Fruit fly (Drosophila melanogaster) whole organism, embryonic: ENCODE data around the gene TfIIS.
A peak's percentile ranks its signal among the peaks of the same experiment; 100 is the strongest.

ENCODE experiments used
- Awh ChIP-seq: fragments of 200-800 bp; sonication (Bioruptor generic); IDR thresholded peaks from 2 replicates; pipeline ENCODE4, ENCODE4 v1.3.6; 2022; ENCODE audit warnings: missing biosample characterization, missing genetic modification characterization
- BEAF-32 ChIP-seq: fragments of 200-800 bp; sonication (Bioruptor generic); optimal IDR thresholded peaks from 3 replicates; lab custom pipeline; 2017; ENCODE audit warnings: missing biosample characterization, missing genetic modification characterization, mild to moderate bottlenecking, moderate library complexity, missing genetic modification reagents
- CG10209 ChIP-seq: fragments of 200-800 bp; sonication (Bioruptor generic); optimal IDR thresholded peaks from 3 replicates; lab custom pipeline; 2017; ENCODE audit warnings: missing biosample characterization, mild to moderate bottlenecking, missing genetic modification characterization, missing genetic modification reagents
- CG11247 ChIP-seq: fragments of 200-800 bp; sonication (Bioruptor generic); IDR thresholded peaks from 2 replicates; pipeline ENCODE4 v1.3.6; 2022; ENCODE audit warnings: missing biosample characterization, missing genetic modification characterization
- CG11456 ChIP-seq: fragments of 200-800 bp; sonication (Bioruptor generic); IDR thresholded peaks from 3 replicates; pipeline ENCODE4 v1.3.6; 2022; ENCODE audit warnings: missing biosample characterization, missing genetic modification characterization
- CG11504 ChIP-seq: fragments of 200-800 bp; sonication (Bioruptor generic); optimal IDR thresholded peaks from 3 replicates; lab custom pipeline; 2019; ENCODE audit warnings: missing biosample characterization, mild to moderate bottlenecking, missing genetic modification characterization, moderate library complexity
- CG11695 ChIP-seq: fragments of 200-800 bp; sonication (Bioruptor generic); IDR thresholded peaks from 3 replicates; pipeline ENCODE4 v1.3.6; 2022; ENCODE audit warnings: missing biosample characterization, missing genetic modification characterization
- CG12299 ChIP-seq: fragments of 200-800 bp; sonication (Bioruptor generic); optimal IDR thresholded peaks from 2 replicates; lab custom pipeline; 2018; ENCODE audit warnings: missing biosample characterization, mild to moderate bottlenecking, missing genetic modification characterization
- CG13296 ChIP-seq: fragments of 200-800 bp; sonication (Bioruptor generic); optimal IDR thresholded peaks from 3 replicates; lab custom pipeline; 2018; ENCODE audit warnings: missing biosample characterization, mild to moderate bottlenecking, missing genetic modification characterization
- CG14441 ChIP-seq: fragments of 200-800 bp; sonication (Bioruptor generic); IDR thresholded peaks from 2 replicates; pipeline ENCODE4 v1.3.6; 2022; ENCODE audit warnings: missing biosample characterization, missing genetic modification characterization
- CG14965 ChIP-seq: fragments of 200-800 bp; sonication (Bioruptor generic); optimal IDR thresholded peaks from 2 replicates; lab custom pipeline; 2016; ENCODE audit warnings: missing biosample characterization, missing genetic modification characterization, borderline replicate concordance
- CG17568 ChIP-seq: fragments of 200-800 bp; sonication (Bioruptor generic); optimal IDR thresholded peaks from 2 replicates; lab custom pipeline; 2018; ENCODE audit warnings: missing biosample characterization, mild to moderate bottlenecking, missing genetic modification characterization, moderate library complexity
- CG17802 ChIP-seq: fragments of 200-800 bp; sonication (Bioruptor generic); optimal IDR thresholded peaks from 2 replicates; lab custom pipeline; 2018; ENCODE audit warnings: missing biosample characterization, mild to moderate bottlenecking, missing genetic modification characterization, moderate library complexity
- CG31365 ChIP-seq: fragments of 200-800 bp; sonication (Bioruptor generic); optimal IDR thresholded peaks from 2 replicates; lab custom pipeline; 2018; ENCODE audit warnings: missing biosample characterization, mild to moderate bottlenecking, missing genetic modification characterization
- CG4854 ChIP-seq: fragments of 200-800 bp; sonication (Bioruptor generic); optimal IDR thresholded peaks from 2 replicates; lab custom pipeline; 2016; ENCODE audit warnings: missing biosample characterization, missing genetic modification characterization, inconsistent platforms
- CG6254 ChIP-seq: fragments of 200-800 bp; sonication (Bioruptor generic); optimal IDR thresholded peaks from 3 replicates; lab custom pipeline; 2017; ENCODE audit warnings: mild to moderate bottlenecking, missing biosample characterization, missing genetic modification reagents, missing genetic modification characterization
- CG7357 ChIP-seq: fragments of 200-800 bp; sonication (Bioruptor generic); IDR thresholded peaks from 3 replicates; pipeline ENCODE4 v1.3.6; 2022; ENCODE audit warnings: missing biosample characterization, missing genetic modification characterization
- CG7963 ChIP-seq: fragments of 200-800 bp; sonication (Bioruptor generic); IDR thresholded peaks from 3 replicates; pipeline ENCODE4 v1.3.6; 2022; ENCODE audit warnings: missing biosample characterization, missing genetic modification characterization; ENCODE audit not compliant: partially characterized antibody
- CG8089 ChIP-seq: fragments of 200-800 bp; sonication (Bioruptor generic); optimal IDR thresholded peaks from 3 replicates; lab custom pipeline; 2016; ENCODE audit warnings: missing biosample characterization, missing genetic modification characterization
- CG8281 ChIP-seq: fragments of 200-800 bp; sonication (Bioruptor generic); optimal IDR thresholded peaks from 2 replicates; lab custom pipeline; 2018; ENCODE audit warnings: missing biosample characterization, mild to moderate bottlenecking, missing genetic modification characterization, moderate library complexity
- CG8359 ChIP-seq: fragments of 200-800 bp; sonication (Bioruptor generic); optimal IDR thresholded peaks from 2 replicates; lab custom pipeline; 2017; ENCODE audit warnings: missing biosample characterization, mild to moderate bottlenecking, missing genetic modification characterization, borderline replicate concordance
- CG9437 ChIP-seq: fragments of 200-800 bp; sonication (Bioruptor generic); optimal IDR thresholded peaks from 2 replicates; lab custom pipeline; 2018; ENCODE audit warnings: missing biosample characterization, mild to moderate bottlenecking, missing genetic modification characterization
- D19A ChIP-seq: fragments of 200-800 bp; optimal IDR thresholded peaks from 3 replicates; lab custom pipeline; 2019; ENCODE audit warnings: missing biosample characterization, mild to moderate bottlenecking, missing genetic modification characterization, moderate library complexity
- Dbx ChIP-seq: fragments of 200-800 bp; sonication (Bioruptor generic); IDR thresholded peaks from 3 replicates; pipeline ENCODE4 v1.3.6; 2022; ENCODE audit warnings: missing biosample characterization, missing genetic modification characterization
- Doc2 ChIP-seq: fragments of 200-800 bp; sonication (Bioruptor generic); IDR thresholded peaks from 2 replicates; pipeline ENCODE4 v1.3.6; 2022; ENCODE audit warnings: missing biosample characterization, missing genetic modification characterization
- Gug ChIP-seq: fragments of 200-800 bp; sonication (Bioruptor generic); IDR thresholded peaks from 4 replicates; pipeline ENCODE4 v1.3.6; 2022; ENCODE audit warnings: missing biosample characterization, missing genetic modification characterization
- HLH3B ChIP-seq: fragments of 200-800 bp; sonication (Bioruptor generic); IDR thresholded peaks from 2 replicates; pipeline ENCODE4 v1.3.6; 2022; ENCODE audit warnings: missing biosample characterization, missing genetic modification characterization
- MESR4 ChIP-seq: fragments of 200-800 bp; sonication (Bioruptor generic); optimal IDR thresholded peaks from 2 replicates; lab custom pipeline; 2018; ENCODE audit warnings: missing biosample characterization, mild to moderate bottlenecking, missing genetic modification characterization, moderate library complexity
- Oaz ChIP-seq: fragments of 200-800 bp; sonication (Bioruptor generic); IDR thresholded peaks from 2 replicates; pipeline ENCODE4 v1.3.6; 2022; ENCODE audit warnings: missing biosample characterization, missing genetic modification characterization
- Rx ChIP-seq: fragments of 200-800 bp; sonication (Bioruptor generic); IDR thresholded peaks from 2 replicates; pipeline ENCODE4 v1.3.6; 2022; ENCODE audit warnings: missing biosample characterization, missing genetic modification characterization
- Trl ChIP-seq, 3 experiments: fragments of >200 bp in 2 of 3; fragments of 200-800 bp in 1 of 3; sonication (Bioruptor generic) in 1 of 3; optimal IDR thresholded peaks; 2 replicates in 1 of 3; 3 replicates in 2 of 3; lab custom pipeline; 2016 to 2017; ENCODE audit warnings: missing biosample characterization in 1 of 3, missing genetic modification characterization in 1 of 3
- Xbp1 ChIP-seq: fragments of 200-800 bp; sonication (Bioruptor generic); optimal IDR thresholded peaks from 3 replicates; lab custom pipeline; 2016; ENCODE audit warnings: missing biosample characterization, mild to moderate bottlenecking, missing genetic modification characterization
- bab2 ChIP-seq: fragments of 200-800 bp; sonication (Bioruptor generic); optimal IDR thresholded peaks from 2 replicates; lab custom pipeline; 2016; ENCODE audit warnings: missing biosample characterization, missing genetic modification characterization
- bigmax ChIP-seq: fragments of 200-800 bp; sonication (Bioruptor generic); optimal IDR thresholded peaks from 2 replicates; lab custom pipeline; 2018; ENCODE audit warnings: missing biosample characterization, mild to moderate bottlenecking, missing genetic modification characterization
- cato ChIP-seq: fragments of 200-800 bp; sonication (Bioruptor generic); optimal IDR thresholded peaks from 2 replicates; lab custom pipeline; 2016; ENCODE audit warnings: missing biosample characterization, missing genetic modification characterization, borderline replicate concordance
- cg ChIP-seq: fragments of 200-800 bp; sonication (Bioruptor generic); optimal IDR thresholded peaks from 3 replicates; lab custom pipeline; 2019; ENCODE audit warnings: missing biosample characterization, mild to moderate bottlenecking, missing genetic modification characterization, moderate library complexity
- dmrt99B ChIP-seq: fragments of 200-800 bp; sonication (Bioruptor generic); optimal IDR thresholded peaks from 2 replicates; lab custom pipeline; 2018; ENCODE audit warnings: missing biosample characterization, mild to moderate bottlenecking, missing genetic modification characterization, moderate library complexity
- grn ChIP-seq: fragments of 200-800 bp; sonication (Bioruptor generic); optimal IDR thresholded peaks from 3 replicates; lab custom pipeline; 2017; ENCODE audit warnings: missing biosample characterization, missing genetic modification characterization
- hkb ChIP-seq, 2 experiments: fragments of 200-800 bp in 1 of 2; fragments of >200 bp in 1 of 2; sonication (Bioruptor generic) in 1 of 2; IDR thresholded peaks in 1 of 2; optimal IDR thresholded peaks in 1 of 2; 2 replicates each; pipeline versions ENCODE4 v1.3.6 to Lab custom; 2017 to 2022; ENCODE audit warnings: missing biosample characterization in 1 of 2, missing genetic modification characterization in 1 of 2
- maf-S ChIP-seq: fragments of 200-800 bp; sonication (Bioruptor generic); optimal IDR thresholded peaks from 2 replicates; lab custom pipeline; 2016; ENCODE audit warnings: missing biosample characterization, missing genetic modification characterization
- mirr ChIP-seq: fragments of 200-800 bp; sonication (Bioruptor generic); optimal IDR thresholded peaks from 3 replicates; lab custom pipeline; 2018; ENCODE audit warnings: missing biosample characterization, mild to moderate bottlenecking, missing genetic modification characterization
- onecut ChIP-seq: fragments of 200-800 bp; sonication (Bioruptor generic); IDR thresholded peaks from 2 replicates; pipeline ENCODE4 v1.3.6; 2022; ENCODE audit warnings: missing biosample characterization, missing genetic modification characterization
- p53 ChIP-seq: fragments of 200-800 bp; sonication (Bioruptor generic); optimal IDR thresholded peaks from 2 replicates; lab custom pipeline; 2016; ENCODE audit warnings: missing biosample characterization, missing genetic modification characterization
- pan ChIP-seq, 4 experiments: fragments of >200 bp in 3 of 4; fragments of 200-800 bp in 1 of 4; sonication (Bioruptor generic) in 1 of 4; optimal IDR thresholded peaks in 3 of 4; IDR thresholded peaks in 1 of 4; 2 replicates each; pipeline versions ENCODE4 v1.3.6 to Lab custom; 2017 to 2022; ENCODE audit warnings: missing biosample characterization in 2 of 4, missing genetic modification characterization in 2 of 4, mixed read lengths in 1 of 4
- pb ChIP-seq: fragments of 200-800 bp; sonication (Bioruptor generic); optimal IDR thresholded peaks from 3 replicates; lab custom pipeline; 2016; ENCODE audit warnings: missing biosample characterization, missing genetic modification characterization
- prd ChIP-seq, 3 experiments: fragments of >200 bp in 2 of 3; fragments of 200-800 bp in 1 of 3; sonication (Bioruptor generic) in 1 of 3; optimal IDR thresholded peaks in 2 of 3; IDR thresholded peaks in 1 of 3; 2 replicates in 2 of 3; 3 replicates in 1 of 3; pipeline versions ENCODE4 v1.3.6 to Lab custom; 2017 to 2022; ENCODE audit warnings: missing biosample characterization in 1 of 3, missing genetic modification characterization in 1 of 3
- pzg ChIP-seq: fragments of 200-800 bp; sonication (Bioruptor generic); optimal IDR thresholded peaks from 3 replicates; lab custom pipeline; 2018; ENCODE audit warnings: missing biosample characterization, mild to moderate bottlenecking, missing genetic modification characterization, moderate library complexity
- zf30C ChIP-seq: fragments of 200-800 bp; sonication (Bioruptor generic); optimal IDR thresholded peaks from 3 replicates; lab custom pipeline; 2018; ENCODE audit warnings: missing biosample characterization, mild to moderate bottlenecking, missing genetic modification characterization

TfIIS gene

DNA sequence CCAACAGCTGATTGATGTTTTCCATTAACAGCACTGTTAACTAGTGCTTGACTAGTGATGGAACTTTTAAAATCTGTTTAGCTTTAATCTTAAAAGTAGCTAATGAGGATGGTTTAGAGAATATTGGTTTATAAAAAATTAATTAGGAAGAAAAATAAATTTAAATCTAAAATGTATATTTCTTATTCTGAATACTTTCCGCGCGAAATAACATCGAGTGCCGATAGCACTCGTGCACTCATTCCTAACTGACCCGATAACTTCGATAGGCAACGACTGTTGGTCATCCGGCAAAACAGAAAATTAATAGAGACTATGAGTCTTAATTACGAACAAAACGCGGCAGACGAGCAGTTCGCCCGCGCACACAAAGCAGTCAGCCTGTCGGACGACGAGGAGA is 50.9 kb downstream of the TfIIS start, which contains the start of the genes THG and Rnmt:
Gene THG, minus strand, starts transcription at position 22 of the 400 bp plus-strand sequence.
Gene Rnmt, plus strand, starts transcription at position 237 of the 400 bp plus-strand sequence.
- TF ChIP-seq Rx (peak; percentile 75), prd (optimal IDR thresholded peaks at IDR 0.05; lab: Kevin White, UChicago) (no peak), prd (GFP tag; IDR thresholded peaks at IDR 0.05; lab: Robert Waterston, UW) (peak; percentile 93), hkb (optimal IDR thresholded peaks at IDR 0.05; lab: Kevin White, UChicago) (no peak), hkb (GFP tag; IDR thresholded peaks at IDR 0.05; lab: Robert Waterston, UW) (peak; percentile 69), bigmax (GFP tag; lab: Kevin White, UChicago) (no peak), CG17568 (GFP tag; lab: Kevin White, UChicago) (peak; percentile 59), BEAF-32 (GFP tag; lab: Kevin White, UChicago) (peak; percentile 84), CG8089 (peak; percentile 30), CG8359 (GFP tag; lab: Kevin White, UChicago) (peak; percentile 4), cg (GFP tag; lab: Kevin White, UChicago) (no peak), CG14441 (peak; percentile 86), CG11504 (peak; percentile 83), maf-S (GFP tag; lab: Kevin White, UChicago) (peak; percentile 43), CG14965 (GFP tag; lab: Kevin White, UChicago) (no peak), CG6254 (peak; percentile 43), Oaz (GFP tag; lab: Robert Waterston, UW) (peak; percentile 57), p53 (GFP tag; lab: Kevin White, UChicago) (peak; percentile 33), CG12299 (tag; lab: Kevin White, UChicago) (peak; percentile 81), D19A (peak; percentile 60), pan (optimal IDR thresholded peaks at IDR 0.05; lab: Kevin White, UChicago) (no peak), pan (GFP tag; optimal IDR thresholded peaks at IDR 0.05 in 1 of 2, IDR thresholded peaks at IDR 0.05 in 1 of 2) (peak in 1 of 2 experiments; percentile 83), CG31365 (tag; lab: Kevin White, UChicago) (no peak), Xbp1 (GFP tag; lab: Kevin White, UChicago) (peak; percentile 91), pb (no peak), CG4854 (GFP tag; lab: Kevin White, UChicago) (peak; percentile 63), CG11695 (GFP tag; lab: Robert Waterston, UW) (peak; percentile 69; the same call in 2 of the 3 replicates), MESR4 (GFP tag; lab: Kevin White, UChicago) (peak; percentile 58), CG11247 (GFP tag; lab: Robert Waterston, UW) (peak; percentile 89), Gug (GFP tag; lab: Robert Waterston, UW) (peak; percentile 85), CG7963 (peak; percentile 80), onecut (peak; percentile 62), mirr (peak; percentile 6), Dbx (GFP tag; lab: Robert Waterston, UW) (peak; percentile 93), Awh (peak; percentile 73), Trl (optimal IDR thresholded peaks at IDR 0.05; lab: Kevin White, UChicago) (no peak), Trl (GFP tag; optimal IDR thresholded peaks at IDR 0.05; lab: Kevin White, UChicago) (peak; percentile 69), CG10209 (GFP tag; lab: Kevin White, UChicago) (peak; percentile 70), grn (GFP tag; lab: Kevin White, UChicago) (no peak), CG7357 (GFP tag; lab: Robert Waterston, UW) (no peak; the same call in 2 of the 3 replicates), HLH3B (peak; percentile 82), CG11456 (GFP tag; lab: Robert Waterston, UW) (peak; percentile 85), Doc2 (GFP tag; lab: Robert Waterston, UW) (no peak), CG9437 (GFP tag; lab: Kevin White, UChicago) (peak; percentile 46), zf30C (GFP tag; lab: Kevin White, UChicago) (no peak), pzg (GFP tag; lab: Kevin White, UChicago) (peak; percentile 54), dmrt99B (tag; lab: Kevin White, UChicago) (peak; percentile 69), cato (GFP tag; lab: Kevin White, UChicago) (peak; percentile 9), CG13296 (peak; percentile 68), CG17802 (tag; lab: Kevin White, UChicago) (peak; percentile 45), CG8281 (tag; lab: Kevin White, UChicago) (peak; percentile 1), bab2 (GFP tag; lab: Kevin White, UChicago) (peak; percentile 68)
